Worm (Caenorhabditis elegans): ENCODE results near the gene T01H3.3.

DNA sequence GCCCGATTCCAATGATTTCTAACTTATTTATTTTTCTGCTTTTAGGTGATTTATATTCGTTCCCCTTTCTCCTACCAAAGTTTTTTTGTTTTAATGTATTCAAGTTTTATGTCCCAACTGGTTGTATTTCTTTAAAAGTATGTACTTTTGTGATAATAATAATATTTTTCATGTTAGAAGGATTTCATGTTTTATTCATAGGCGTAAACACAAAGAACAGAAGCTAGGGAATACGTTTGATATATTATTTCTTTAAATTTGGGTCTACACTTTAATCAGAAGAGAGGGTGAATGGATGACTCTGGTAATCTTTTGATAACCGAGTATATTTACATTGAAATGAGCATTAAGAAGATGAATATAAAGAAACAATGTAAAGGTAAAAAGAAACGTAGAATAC is 7.6 kb downstream of the T01H3.3 start:
- TF ChIP-seq him-1 (tag; optimal IDR thresholded peaks at IDR 0.05): no peak
- no peak for TF ChIP-seq W03F9.2 (tag; optimal IDR thresholded peaks at IDR 0.05)
